Fruit fly (Drosophila melanogaster) whole organism, embryonic: ENCODE data around the gene CG43345.

Experiments
- CG10267 ChIP-seq: fragments of 200-800 bp; sonication (Bioruptor generic); optimal IDR thresholded peaks from 2 replicates; lab custom pipeline; 2018; ENCODE audit warnings: missing biosample characterization, mild to moderate bottlenecking, missing genetic modification characterization, moderate library complexity
- CG12659 ChIP-seq: fragments of 200-800 bp; sonication (Bioruptor generic); optimal IDR thresholded peaks from 3 replicates; lab custom pipeline; 2017; ENCODE audit warnings: mild to moderate bottlenecking, missing biosample characterization, missing genetic modification reagents, missing genetic modification characterization
- CG14441 ChIP-seq: fragments of 200-800 bp; sonication (Bioruptor generic); IDR thresholded peaks from 2 replicates; pipeline ENCODE4 v1.3.6; 2022; ENCODE audit warnings: missing biosample characterization, missing genetic modification characterization
- CG15011 ChIP-seq: fragments of 200-800 bp; sonication (Bioruptor generic); optimal IDR thresholded peaks from 3 replicates; lab custom pipeline; 2018; ENCODE audit warnings: missing biosample characterization, mild to moderate bottlenecking, missing genetic modification characterization
- CG1647 ChIP-seq: fragments of 200-800 bp; sonication (Bioruptor generic); optimal IDR thresholded peaks from 3 replicates; lab custom pipeline; 2016; ENCODE audit warnings: missing biosample characterization, missing genetic modification characterization
- CG18011 ChIP-seq: fragments of 200-800 bp; sonication (Bioruptor generic); optimal IDR thresholded peaks from 2 replicates; lab custom pipeline; 2017; ENCODE audit warnings: missing biosample characterization, missing genetic modification characterization, mild to moderate bottlenecking, moderate library complexity, missing genotype
- CG18764 ChIP-seq: fragments of 200-800 bp; sonication (Bioruptor generic); optimal IDR thresholded peaks from 3 replicates; lab custom pipeline; 2016; ENCODE audit warnings: missing biosample characterization, missing genetic modification characterization
- CG3065 ChIP-seq: fragments of 200-800 bp; sonication (Bioruptor generic); optimal IDR thresholded peaks from 2 replicates; lab custom pipeline; 2016; ENCODE audit warnings: missing biosample characterization, missing genetic modification characterization
- CG31224 ChIP-seq: fragments of 200-800 bp; sonication (Bioruptor generic); IDR thresholded peaks from 2 replicates; pipeline ENCODE4 v1.3.6; 2022; ENCODE audit warnings: missing biosample characterization, missing genetic modification characterization
- CG3281 ChIP-seq: fragments of 200-800 bp; sonication (Bioruptor generic); optimal IDR thresholded peaks from 3 replicates; lab custom pipeline; 2017; ENCODE audit warnings: missing biosample characterization, mild to moderate bottlenecking, missing genetic modification characterization
- CG4424 ChIP-seq: fragments of 200-800 bp; sonication (Bioruptor generic); optimal IDR thresholded peaks from 3 replicates; lab custom pipeline; 2016; ENCODE audit warnings: missing biosample characterization, missing genetic modification characterization
- CG4617 ChIP-seq: fragments of 200-800 bp; sonication (Bioruptor generic); optimal IDR thresholded peaks from 3 replicates; lab custom pipeline; 2016; ENCODE audit warnings: missing biosample characterization, missing genetic modification characterization, borderline replicate concordance
- CG4854 ChIP-seq: fragments of 200-800 bp; sonication (Bioruptor generic); optimal IDR thresholded peaks from 2 replicates; lab custom pipeline; 2016; ENCODE audit warnings: missing biosample characterization, missing genetic modification characterization, inconsistent platforms
- CG6254 ChIP-seq: fragments of 200-800 bp; sonication (Bioruptor generic); optimal IDR thresholded peaks from 3 replicates; lab custom pipeline; 2017; ENCODE audit warnings: mild to moderate bottlenecking, missing biosample characterization, missing genetic modification reagents, missing genetic modification characterization
- CG7372 ChIP-seq: fragments of 200-800 bp; sonication (Bioruptor generic); IDR thresholded peaks from 2 replicates; pipeline ENCODE4 v1.3.6; 2022; ENCODE audit warnings: missing biosample characterization, missing genetic modification characterization
- CG7745 ChIP-seq: fragments of 200-800 bp; sonication (Bioruptor generic); optimal IDR thresholded peaks from 2 replicates; lab custom pipeline; 2018; ENCODE audit warnings: missing biosample characterization, mild to moderate bottlenecking, missing genetic modification characterization, moderate library complexity
- CkIIα-i1 ChIP-seq: fragments of 200-800 bp; sonication (Bioruptor generic); IDR thresholded peaks from 2 replicates; pipeline ENCODE4 v1.3.6; 2022; ENCODE audit warnings: missing biosample characterization, missing genetic modification characterization
- Dad ChIP-seq: fragments of 200-800 bp; sonication (Bioruptor generic); optimal IDR thresholded peaks from 3 replicates; lab custom pipeline; 2016; ENCODE audit warnings: missing biosample characterization, missing genetic modification characterization
- Elba2 ChIP-seq: fragments of 200-800 bp; sonication (Bioruptor generic); optimal IDR thresholded peaks from 3 replicates; lab custom pipeline; 2016; ENCODE audit warnings: missing biosample characterization, missing genetic modification characterization
- Fer3 ChIP-seq: fragments of 200-800 bp; sonication (Bioruptor generic); optimal IDR thresholded peaks from 2 replicates; lab custom pipeline; 2018; ENCODE audit warnings: missing biosample characterization, mild to moderate bottlenecking, missing genetic modification characterization, moderate library complexity
- H2.0 ChIP-seq: fragments of 200-800 bp; sonication (Bioruptor generic); IDR thresholded peaks from 2 replicates; pipeline ENCODE4 v1.3.6; 2022; ENCODE audit warnings: missing biosample characterization, missing genetic modification characterization
- HLH4C ChIP-seq: fragments of 200-800 bp; sonication (Bioruptor generic); IDR thresholded peaks from 3 replicates; pipeline ENCODE4 v1.3.6; 2022; ENCODE audit warnings: missing biosample characterization, missing genetic modification characterization; ENCODE audit not compliant: partially characterized antibody
- Hsf ChIP-seq: fragments of 200-800 bp; sonication (Bioruptor generic); optimal IDR thresholded peaks from 3 replicates; lab custom pipeline; 2016; ENCODE audit warnings: missing biosample characterization, missing genetic modification characterization
- Mad ChIP-seq: fragments of 200-800 bp; sonication (Bioruptor generic); optimal IDR thresholded peaks from 2 replicates; lab custom pipeline; 2016; ENCODE audit warnings: missing biosample characterization, missing genetic modification characterization
- Poxn ChIP-seq: fragments of 200-800 bp; sonication (Bioruptor generic); IDR thresholded peaks from 2 replicates; pipeline ENCODE4 v1.3.6; 2022; ENCODE audit warnings: missing biosample characterization, missing genetic modification characterization
- Rfx ChIP-seq: fragments of 200-800 bp; sonication (Bioruptor generic); IDR thresholded peaks from 2 replicates; pipeline ENCODE4 v1.3.6; 2022; ENCODE audit warnings: missing biosample characterization, missing genetic modification characterization
- Sin3A ChIP-seq: fragments of >200 bp; optimal IDR thresholded peaks from 2 replicates; lab custom pipeline; 2018
- ab ChIP-seq: fragments of 200-800 bp; sonication (Bioruptor generic); optimal IDR thresholded peaks from 2 replicates; lab custom pipeline; 2016; ENCODE audit warnings: missing biosample characterization, missing genetic modification characterization
- amos ChIP-seq: fragments of 200-800 bp; sonication (Bioruptor generic); IDR thresholded peaks from 2 replicates; pipeline ENCODE4 v1.3.6; 2022; ENCODE audit warnings: missing biosample characterization, missing genetic modification characterization; ENCODE audit not compliant: partially characterized antibody
- ash1 ChIP-seq: fragments of 200-800 bp; sonication (Bioruptor generic); optimal IDR thresholded peaks from 2 replicates; lab custom pipeline; 2018; ENCODE audit warnings: missing biosample characterization, mild to moderate bottlenecking, missing genetic modification characterization
- bbx ChIP-seq: fragments of 200-800 bp; sonication (Bioruptor generic); IDR thresholded peaks from 2 replicates; pipeline ENCODE4 v1.3.6; 2022; ENCODE audit warnings: missing biosample characterization, missing genetic modification characterization; ENCODE audit not compliant: partially characterized antibody
- bowl ChIP-seq: fragments of 200-800 bp; sonication (Bioruptor generic); IDR thresholded peaks from 2 replicates; pipeline ENCODE4 v1.3.6; 2022; ENCODE audit warnings: missing biosample characterization, missing genetic modification characterization
- btn ChIP-seq: fragments of 200-800 bp; sonication (Bioruptor generic); optimal IDR thresholded peaks from 2 replicates; lab custom pipeline; 2016; ENCODE audit warnings: missing biosample characterization, missing genetic modification characterization
- cas ChIP-seq: fragments of 200-800 bp; sonication (Bioruptor generic); IDR thresholded peaks from 2 replicates; pipeline ENCODE4 v1.3.6; 2022; ENCODE audit warnings: missing biosample characterization, missing genetic modification characterization
- caup ChIP-seq: fragments of 200-800 bp; sonication (Bioruptor generic); optimal IDR thresholded peaks from 3 replicates; lab custom pipeline; 2017; ENCODE audit warnings: missing biosample characterization, mild to moderate bottlenecking, missing genetic modification characterization, moderate library complexity; ENCODE audit not compliant: severe bottlenecking
- dimm ChIP-seq: fragments of 200-800 bp; sonication (Bioruptor generic); IDR thresholded peaks from 2 replicates; pipeline ENCODE4 v1.3.6; 2022; ENCODE audit warnings: missing biosample characterization, missing genetic modification characterization
- disco-r ChIP-seq: fragments of 200-800 bp; sonication (Bioruptor generic); optimal IDR thresholded peaks from 2 replicates; lab custom pipeline; 2016; ENCODE audit warnings: missing biosample characterization, missing genetic modification characterization
- exex ChIP-seq: fragments of 200-800 bp; sonication (Bioruptor generic); optimal IDR thresholded peaks from 4 replicates; lab custom pipeline; 2018; ENCODE audit warnings: missing biosample characterization, mild to moderate bottlenecking, missing genetic modification characterization, moderate library complexity
- fru ChIP-seq: fragments of >200 bp; optimal IDR thresholded peaks from 2 replicates; lab custom pipeline; 2017
- ind ChIP-seq: fragments of 200-800 bp; sonication (Bioruptor generic); optimal IDR thresholded peaks from 3 replicates; lab custom pipeline; 2016; ENCODE audit warnings: missing biosample characterization, missing genetic modification characterization
- jumu ChIP-seq: fragments of 200-800 bp; sonication (Bioruptor generic); optimal IDR thresholded peaks from 3 replicates; lab custom pipeline; 2016; ENCODE audit warnings: missing biosample characterization, missing genetic modification characterization
- kah ChIP-seq: fragments of 200-800 bp; sonication (Bioruptor generic); optimal IDR thresholded peaks from 2 replicates; lab custom pipeline; 2018; ENCODE audit warnings: missing biosample characterization, mild to moderate bottlenecking, missing genetic modification characterization
- peb ChIP-seq: fragments of 200-800 bp; sonication (Bioruptor generic); IDR thresholded peaks from 2 replicates; pipeline ENCODE4 v1.3.6; 2022; ENCODE audit warnings: missing biosample characterization, missing genetic modification characterization
- rib ChIP-seq: fragments of 200-800 bp; sonication (Bioruptor generic); IDR thresholded peaks from 2 replicates; pipeline ENCODE4 v1.3.6; 2022; ENCODE audit warnings: missing biosample characterization, missing genetic modification characterization
- sc ChIP-seq, 3 experiments: fragments of >200 bp in 2 of 3; fragments of 200-800 bp in 1 of 3; sonication (Bioruptor generic) in 1 of 3; optimal IDR thresholded peaks; 2 replicates in 2 of 3; 3 replicates in 1 of 3; lab custom pipeline; 2017; ENCODE audit warnings: mild to moderate bottlenecking in 1 of 3, missing biosample characterization in 1 of 3, missing genetic modification characterization in 1 of 3, missing genetic modification reagents in 1 of 3
- schlank ChIP-seq: fragments of 200-800 bp; sonication (Bioruptor generic); optimal IDR thresholded peaks from 2 replicates; lab custom pipeline; 2018; ENCODE audit warnings: missing biosample characterization, mild to moderate bottlenecking, missing genetic modification characterization
- sima ChIP-seq: fragments of 200-800 bp; sonication (Bioruptor generic); optimal IDR thresholded peaks from 2 replicates; lab custom pipeline; 2016; ENCODE audit warnings: missing biosample characterization, missing genetic modification characterization
- toy ChIP-seq: fragments of 200-800 bp; sonication (Bioruptor generic); IDR thresholded peaks from 2 replicates; pipeline ENCODE4 v1.3.6; 2022; ENCODE audit warnings: missing biosample characterization, missing genetic modification characterization
- usp ChIP-seq: fragments of >200 bp; optimal IDR thresholded peaks from 2 replicates; lab custom pipeline; 2017; ENCODE audit warnings: missing biosample characterization, missing genetic modification characterization
- zf30C ChIP-seq: fragments of 200-800 bp; sonication (Bioruptor generic); optimal IDR thresholded peaks from 3 replicates; lab custom pipeline; 2018; ENCODE audit warnings: missing biosample characterization, mild to moderate bottlenecking, missing genetic modification characterization
- zfh1 ChIP-seq: fragments of 200-800 bp; sonication (Bioruptor generic); IDR thresholded peaks from 3 replicates; pipeline ENCODE4 v1.3.6; 2022; ENCODE audit warnings: missing biosample characterization, missing genetic modification characterization

CG43345 gene

dm6 chr2L:21141714-21142500 is 26.5 kb downstream of the CG43345 start, which contains the start of gene Dap160 (continued):
- TF ChIP-seq CG3281 = peak; percentile 21
- TF ChIP-seq usp = no peak
- peak; percentile 66 for TF ChIP-seq CG12659 (GFP tag; lab: Kevin White, UChicago)
- no peak for TF ChIP-seq peb
- no peak for TF ChIP-seq sc (optimal IDR thresholded peaks at IDR 0.05; lab: Kevin White, UChicago)
- TF ChIP-seq sc (GFP tag; optimal IDR thresholded peaks at IDR 0.05; lab: Kevin White, UChicago) = no peak
- no peak for TF ChIP-seq zfh1 (GFP tag; lab: Robert Waterston, UW)
- no peak for TF ChIP-seq CG6254 (GFP tag; lab: Kevin White, UChicago)
- TF ChIP-seq schlank = no peak
- peak; percentile 52; the same call in 1 of the 2 replicates for TF ChIP-seq Rfx (GFP tag; lab: Robert Waterston, UW)
- no peak for TF ChIP-seq Hsf (GFP tag; lab: Kevin White, UChicago)
- no peak for TF ChIP-seq toy (GFP tag; lab: Robert Waterston, UW)
- TF ChIP-seq Dad = no peak
- TF ChIP-seq CG18764 (GFP tag; lab: Kevin White, UChicago) = no peak
- TF ChIP-seq CG4854 (GFP tag; lab: Kevin White, UChicago) = no peak
- no peak for TF ChIP-seq kah (GFP tag; lab: Kevin White, UChicago)
- TF ChIP-seq ab (GFP tag; lab: Kevin White, UChicago) = no peak
- TF ChIP-seq CG7745 (tag; lab: Kevin White, UChicago) = no peak
- TF ChIP-seq cas (GFP tag; lab: Robert Waterston, UW) = no peak
- TF ChIP-seq bbx (GFP tag; lab: Robert Waterston, UW) = peak; percentile 76
- no peak for TF ChIP-seq CG14441 (GFP tag; lab: Robert Waterston, UW)
- no peak for TF ChIP-seq CG31224 (GFP tag; lab: Robert Waterston, UW)
- TF ChIP-seq CG4617 (GFP tag; lab: Kevin White, UChicago) = peak; percentile 80
- TF ChIP-seq Poxn (GFP tag; lab: Robert Waterston, UW) = no peak
- no peak for TF ChIP-seq Elba2
- TF ChIP-seq exex = peak; percentile 39
- no peak for TF ChIP-seq sima (GFP tag; lab: Kevin White, UChicago)
- TF ChIP-seq CG7372 (GFP tag; lab: Robert Waterston, UW) = no peak
- no peak for TF ChIP-seq jumu (GFP tag; lab: Kevin White, UChicago)
- TF ChIP-seq Sin3A (lab: Kevin White, UChicago) = no peak
- TF ChIP-seq zf30C = no peak
- no peak for TF ChIP-seq CG18011
- no peak for TF ChIP-seq Fer3 (tag; lab: Kevin White, UChicago)
- TF ChIP-seq CkIIα-i1 (GFP tag; lab: Robert Waterston, UW) = no peak
- TF ChIP-seq disco-r = no peak
- TF ChIP-seq bowl (GFP tag; lab: Robert Waterston, UW) = no peak
- no peak for TF ChIP-seq Mad (GFP tag; lab: Kevin White, UChicago)
- TF ChIP-seq CG3065 (GFP tag; lab: Kevin White, UChicago) = no peak
- TF ChIP-seq dimm (GFP tag; lab: Robert Waterston, UW) = no peak
- TF ChIP-seq HLH4C (GFP tag; lab: Robert Waterston, UW) = peak; percentile 62
- TF ChIP-seq rib = no peak
- TF ChIP-seq CG4424 (GFP tag; lab: Kevin White, UChicago) = no peak
- no peak for TF ChIP-seq btn (GFP tag; lab: Kevin White, UChicago)
- TF ChIP-seq CG1647 (GFP tag; lab: Kevin White, UChicago) = no peak
- no peak for TF ChIP-seq fru
- no peak for TF ChIP-seq ind (GFP tag; lab: Kevin White, UChicago)
- TF ChIP-seq H2.0 (GFP tag; lab: Robert Waterston, UW) = no peak
- no peak for TF ChIP-seq ash1 (GFP tag; lab: Kevin White, UChicago)
- peak; percentile 89 for TF ChIP-seq CG10267
- TF ChIP-seq CG15011 (GFP tag; lab: Kevin White, UChicago) = no peak
- peak; percentile 85 for TF ChIP-seq amos (GFP tag; lab: Robert Waterston, UW)
- TF ChIP-seq caup (GFP tag; lab: Kevin White, UChicago) = no peak
